Worm (Caenorhabditis elegans): ENCODE results near the gene nphp-4.

- TF ChIP-seq nhr-12 (tag; optimal IDR thresholded peaks at IDR 0.05) (no peak), fkh-10 (GFP tag; optimal IDR thresholded peaks at IDR 0.05) (no peak), nfya-1 (tag; optimal IDR thresholded peaks at IDR 0.05; ENCODE audit: insufficient read depth) (no peak), mml-1 (tag; optimal IDR thresholded peaks at IDR 0.05) (no peak), pha-4 (tag; optimal IDR thresholded peaks at IDR 0.05) (no peak), nhr-28 (tag; optimal IDR thresholded peaks at IDR 0.05) (no peak), ceh-28 (tag; optimal IDR thresholded peaks at IDR 0.05) (no peak), sea-2 (GFP tag; optimal IDR thresholded peaks at IDR 0.05) (no peak), ceh-16 (tag; optimal IDR thresholded peaks at IDR 0.05) (no peak), fos-1 (tag; optimal IDR thresholded peaks at IDR 0.05) (no peak), ama-1 (optimal IDR thresholded peaks at IDR 0.05) (no peak), elt-1 (tag; optimal IDR thresholded peaks at IDR 0.05) (no peak), snpc-4 (tag; optimal IDR thresholded peaks at IDR 0.05) (no peak), zag-1 (tag; optimal IDR thresholded peaks at IDR 0.05) (no peak)
These were observed 4.3 kb downstream of the nphp-4 start, which contains the start of gene idpb-5 for ce11 chrV:11839220-11839619.
